Fruit fly (Drosophila melanogaster) Kc167 (cell line): ENCODE data around the gene CG42537.

Experiments
- Myc ChIP-seq: fragments of >200 bp; optimal IDR thresholded peaks from 2 replicates; lab custom pipeline; 2017; ENCODE audit warnings: missing external identifiers
- Sin3A ChIP-seq: fragments of >200 bp; optimal IDR thresholded peaks from 2 replicates; lab custom pipeline; 2018; ENCODE audit warnings: missing external identifiers
- h ChIP-seq: fragments of >200 bp; optimal IDR thresholded peaks from 3 replicates; lab custom pipeline; 2018; ENCODE audit warnings: missing external identifiers
- insv ChIP-seq: fragments of >200 bp; optimal IDR thresholded peaks from 3 replicates; lab custom pipeline; 2018; ENCODE audit warnings: missing external identifiers
- psq ChIP-seq: fragments of >200 bp; optimal IDR thresholded peaks from 2 replicates; lab custom pipeline; 2017; ENCODE audit warnings: missing external identifiers
- ttk ChIP-seq: sonication (Bioruptor generic); optimal IDR thresholded peaks from 2 replicates; lab custom pipeline; 2017; ENCODE audit warnings: missing external identifiers

The CG42537 gene

dm6 chr3R:6351696-6352378, 25.8 kb upstream of the CG42537 start:
- TF ChIP-seq insv = no peak
- TF ChIP-seq psq (lab: Kevin White, UChicago) = no peak
- TF ChIP-seq h (lab: Kevin White, UChicago) = no peak
- TF ChIP-seq Myc (lab: Kevin White, UChicago) = no peak
- no peak for TF ChIP-seq Sin3A (lab: Kevin White, UChicago)
- no peak for TF ChIP-seq ttk (lab: Kevin White, UChicago)

dm6 chr3R:6352436-6352835, 25.2 kb upstream of the CG42537 start:
- no peak for TF ChIP-seq Sin3A (lab: Kevin White, UChicago)
- no peak for TF ChIP-seq h (lab: Kevin White, UChicago)
- TF ChIP-seq Myc (lab: Kevin White, UChicago) = no peak
- no peak for TF ChIP-seq psq (lab: Kevin White, UChicago)
- TF ChIP-seq ttk (lab: Kevin White, UChicago) = no peak
- no peak for TF ChIP-seq insv

- TF ChIP-seq ttk (lab: Kevin White, UChicago) = no peak
- no peak for TF ChIP-seq Sin3A (lab: Kevin White, UChicago)
- TF ChIP-seq insv = no peak
- no peak for TF ChIP-seq h (lab: Kevin White, UChicago)
- TF ChIP-seq psq (lab: Kevin White, UChicago) = no peak
- TF ChIP-seq Myc (lab: Kevin White, UChicago) = no peak
Observed at dm6 chr3R:6352893-6353623, 24.5 kb upstream of the CG42537 start.

- TF ChIP-seq psq (lab: Kevin White, UChicago) (no peak), Myc (lab: Kevin White, UChicago) (no peak), Sin3A (lab: Kevin White, UChicago) (no peak), ttk (lab: Kevin White, UChicago) (no peak), insv (no peak)
Observed at dm6 chr3R:6353624-6354352, 23.8 kb upstream of the CG42537 start.

dm6 chr3R:6354408-6354807, 23.2 kb upstream of the CG42537 start:
- TF ChIP-seq Sin3A (lab: Kevin White, UChicago) = no peak
- TF ChIP-seq ttk (lab: Kevin White, UChicago) = no peak
- no peak for TF ChIP-seq Myc (lab: Kevin White, UChicago)
- TF ChIP-seq insv = no peak
- TF ChIP-seq psq (lab: Kevin White, UChicago) = no peak
- no peak for TF ChIP-seq h (lab: Kevin White, UChicago)

- no peak for TF ChIP-seq Sin3A (lab: Kevin White, UChicago)
- TF ChIP-seq ttk (lab: Kevin White, UChicago) = no peak
- TF ChIP-seq insv = no peak
- TF ChIP-seq psq (lab: Kevin White, UChicago) = peak; percentile 18
Observed at dm6 chr3R:6368100-6368499, 9.5 kb upstream of the CG42537 start, which contains the start of gene CG42724. Gene CG42724 (minus strand): TSS chr3R:6368288.

dm6 chr3R:6368550-6369238, 8.9 kb upstream of the CG42537 start, which contains the start of gene CG10286:
Gene CG10286 (plus strand): TSS chr3R:6368965.
- no peak for TF ChIP-seq psq (lab: Kevin White, UChicago)
- no peak for TF ChIP-seq Sin3A (lab: Kevin White, UChicago)
- TF ChIP-seq insv = no peak
- TF ChIP-seq h (lab: Kevin White, UChicago) = no peak
- no peak for TF ChIP-seq Myc (lab: Kevin White, UChicago)
- no peak for TF ChIP-seq ttk (lab: Kevin White, UChicago)

dm6 chr3R:6373512-6374306, 3.9 kb upstream of the CG42537 start:
- no peak for TF ChIP-seq h (lab: Kevin White, UChicago)
- TF ChIP-seq Sin3A (lab: Kevin White, UChicago) = no peak

- TF ChIP-seq h (lab: Kevin White, UChicago) = no peak
- no peak for TF ChIP-seq insv
- TF ChIP-seq Myc (lab: Kevin White, UChicago) = no peak
- TF ChIP-seq psq (lab: Kevin White, UChicago) = no peak
- TF ChIP-seq Sin3A (lab: Kevin White, UChicago) = no peak
- no peak for TF ChIP-seq ttk (lab: Kevin White, UChicago)
Observed at dm6 chr3R:6374307-6374574, 3.4 kb upstream of the CG42537 start, which contains the start of gene CG42564. Gene CG42564 (plus strand): TSS chr3R:6374475.

dm6 chr3R:6375944-6376343, 1.7 kb upstream of the CG42537 start, which contains the start of gene CRAT:
Gene CRAT (minus strand): TSS chr3R:6376044.
- no peak for TF ChIP-seq Sin3A (lab: Kevin White, UChicago)
- TF ChIP-seq Myc (lab: Kevin White, UChicago) = no peak
- TF ChIP-seq insv = no peak
- no peak for TF ChIP-seq ttk (lab: Kevin White, UChicago)
- TF ChIP-seq h (lab: Kevin White, UChicago) = no peak
- TF ChIP-seq psq (lab: Kevin White, UChicago) = no peak
